Worm (Caenorhabditis elegans) whole organism, L1 larva: Measurements from ENCODE around the gene F09E5.8.

ENCODE experiments used
- C34B4.2 ChIP-seq: sonication (generic microtip); optimal IDR thresholded peaks from 2 replicates; lab custom pipeline; 2017; ENCODE audit warnings: mild to moderate bottlenecking, missing genetic modification characterization, missing compliant biosample characterization
- aha-1 ChIP-seq: fragments of 150-350 bp; optimal IDR thresholded peaks from 2 replicates; lab custom pipeline; 2014; ENCODE audit warnings: missing biosample characterization, missing genetic modification characterization
- aly-2 ChIP-seq: fragments of 150-350 bp; optimal IDR thresholded peaks from 2 replicates; lab custom pipeline; 2014; ENCODE audit warnings: missing biosample characterization, missing genetic modification characterization
- blmp-1 ChIP-seq: fragments of 150-350 bp; optimal IDR thresholded peaks from 2 replicates; lab custom pipeline; 2014; ENCODE audit warnings: missing biosample characterization, missing genetic modification characterization
- ceh-88 ChIP-seq: fragments of 200-800 bp; sonication (Bioruptor generic); IDR thresholded peaks from 2 replicates; pipeline ENCODE4 v1.3.6; 2022; ENCODE audit warnings: missing genetic modification characterization, missing compliant biosample characterization
- efl-3 ChIP-seq: fragments of 200-800 bp; sonication (Bioruptor generic); optimal IDR thresholded peaks from 2 replicates; lab custom pipeline; 2018; ENCODE audit warnings: mild to moderate bottlenecking, missing genetic modification characterization, missing compliant biosample characterization
- egl-27 ChIP-seq, 2 experiments: fragments of 150-350 bp in 1 of 2; sonication (generic microtip); optimal IDR thresholded peaks; 3 replicates each; lab custom pipeline; 2017 to 2018; ENCODE audit warnings: missing biosample characterization in 2 of 2, missing genetic modification characterization in 2 of 2, missing genetic modification reagents in 2 of 2
- fkh-10 ChIP-seq: sonication (generic microtip); optimal IDR thresholded peaks from 2 replicates; lab custom pipeline; 2017; ENCODE audit warnings: missing biosample characterization, missing genetic modification reagents, missing genetic modification characterization
- fkh-4 ChIP-seq: sonication (generic microtip); optimal IDR thresholded peaks from 2 replicates; lab custom pipeline; 2016; ENCODE audit warnings: missing compliant biosample characterization, missing genetic modification characterization, borderline replicate concordance
- fkh-8 ChIP-seq: sonication (generic microtip); optimal IDR thresholded peaks from 2 replicates; lab custom pipeline; 2016; ENCODE audit warnings: mild to moderate bottlenecking, missing genetic modification characterization, missing compliant biosample characterization
- grh-1 ChIP-seq: fragments of 200-800 bp; sonication (Bioruptor generic); IDR thresholded peaks from 2 replicates; pipeline ENCODE4 v1.3.6; 2022; ENCODE audit warnings: missing genetic modification reagents, missing genetic modification characterization, missing compliant biosample characterization
- hlh-17 ChIP-seq: fragments of 200-800 bp; sonication (Bioruptor generic); optimal IDR thresholded peaks from 2 replicates; lab custom pipeline; 2018; ENCODE audit warnings: missing genetic modification characterization, mild to moderate bottlenecking, missing compliant biosample characterization, moderate library complexity, borderline replicate concordance
- hlh-4 ChIP-seq: sonication (generic microtip); optimal IDR thresholded peaks from 2 replicates; lab custom pipeline; 2016; ENCODE audit warnings: mild to moderate bottlenecking, missing genetic modification characterization, missing compliant biosample characterization
- hpl-2 ChIP-seq: fragments of 150-350 bp; optimal IDR thresholded peaks from 2 replicates; lab custom pipeline; 2014; ENCODE audit warnings: missing biosample characterization, missing genetic modification reagents, missing genetic modification characterization
- irx-1 ChIP-seq: sonication (generic microtip); optimal IDR thresholded peaks from 2 replicates; lab custom pipeline; 2016; ENCODE audit warnings: missing genetic modification characterization, missing compliant biosample characterization
- isw-1 ChIP-seq: fragments of 200-800 bp; sonication (Bioruptor generic); IDR thresholded peaks from 2 replicates; pipeline ENCODE4 v1.3.6; 2022; ENCODE audit warnings: missing genetic modification characterization, missing compliant biosample characterization
- lin-13 ChIP-seq: fragments of 150-350 bp; optimal IDR thresholded peaks from 2 replicates; lab custom pipeline; 2014; ENCODE audit warnings: missing biosample characterization, missing genetic modification reagents, missing genetic modification characterization
- lin-14 ChIP-seq: fragments of 200-800 bp; sonication (Bioruptor generic); optimal IDR thresholded peaks from 2 replicates; lab custom pipeline; 2018; ENCODE audit warnings: mild to moderate bottlenecking, missing genetic modification characterization, moderate library complexity, missing compliant biosample characterization
- lin-15B ChIP-seq: fragments of 150-350 bp; sonication (generic microtip); optimal IDR thresholded peaks from 3 replicates; lab custom pipeline; 2014; ENCODE audit warnings: missing biosample characterization, missing genetic modification characterization
- lir-3 ChIP-seq: sonication (generic microtip); optimal IDR thresholded peaks from 2 replicates; lab custom pipeline; 2016; ENCODE audit warnings: mild to moderate bottlenecking, missing genetic modification characterization, moderate library complexity, missing compliant biosample characterization; ENCODE audit not compliant: poor library complexity
- lsy-2 ChIP-seq, 2 experiments: fragments of 150-350 bp; optimal IDR thresholded peaks; 2 replicates each; lab custom pipeline; 2014; ENCODE audit warnings: missing biosample characterization in 2 of 2, missing genetic modification characterization in 2 of 2
- mdl-1 ChIP-seq, 2 experiments: fragments of 150-350 bp; optimal IDR thresholded peaks; 2 replicates each; lab custom pipeline; 2014 to 2017; ENCODE audit warnings: missing biosample characterization in 2 of 2, missing genetic modification characterization in 2 of 2, inconsistent platforms in 1 of 2
- nhr-11 ChIP-seq: fragments of 150-350 bp; optimal IDR thresholded peaks from 2 replicates; lab custom pipeline; 2014; ENCODE audit warnings: missing biosample characterization, missing genetic modification characterization
- nhr-71 ChIP-seq: sonication (generic microtip); optimal IDR thresholded peaks from 2 replicates; lab custom pipeline; 2016; ENCODE audit warnings: mild to moderate bottlenecking, missing genetic modification characterization, moderate library complexity, missing compliant biosample characterization
- nhr-76 ChIP-seq: sonication (generic microtip); optimal IDR thresholded peaks from 2 replicates; lab custom pipeline; 2017; ENCODE audit warnings: missing biosample characterization, missing genetic modification characterization
- nhr-77 ChIP-seq: fragments of 150-350 bp; optimal IDR thresholded peaks from 2 replicates; lab custom pipeline; 2014; ENCODE audit warnings: missing biosample characterization, missing genetic modification characterization
- pqm-1 ChIP-seq: sonication (generic microtip); optimal IDR thresholded peaks from 3 replicates; lab custom pipeline; 2017; ENCODE audit warnings: missing biosample characterization, missing genetic modification characterization
- snpc-4 ChIP-seq: fragments of 150-350 bp; optimal IDR thresholded peaks from 2 replicates; lab custom pipeline; 2014; ENCODE audit warnings: missing biosample characterization, missing genetic modification characterization
- sptf-1 ChIP-seq: fragments of 150-350 bp; optimal IDR thresholded peaks from 2 replicates; lab custom pipeline; 2014; ENCODE audit warnings: missing biosample characterization, missing genetic modification characterization
- sup-37 ChIP-seq: fragments of 200-800 bp; sonication (Bioruptor generic); optimal IDR thresholded peaks from 2 replicates; lab custom pipeline; 2018; ENCODE audit warnings: mild to moderate bottlenecking, missing genetic modification characterization, missing compliant biosample characterization
- tbx-2 ChIP-seq: sonication (generic microtip); optimal IDR thresholded peaks from 2 replicates; lab custom pipeline; 2016; ENCODE audit warnings: missing genetic modification characterization, missing compliant biosample characterization
- unc-130 ChIP-seq: fragments of 150-350 bp; optimal IDR thresholded peaks from 2 replicates; lab custom pipeline; 2017; ENCODE audit warnings: missing biosample characterization, missing genetic modification characterization, inconsistent platforms
- unc-30 ChIP-seq: sonication (generic microtip); optimal IDR thresholded peaks from 2 replicates; lab custom pipeline; 2017; ENCODE audit warnings: missing biosample characterization, missing genetic modification characterization
- unc-86 ChIP-seq: sonication (generic microtip); optimal IDR thresholded peaks from 2 replicates; lab custom pipeline; 2016; ENCODE audit warnings: missing genetic modification characterization, missing compliant biosample characterization
- unc-98 ChIP-seq: fragments of 200-800 bp; sonication (Bioruptor generic); IDR thresholded peaks from 2 replicates; pipeline ENCODE4 v1.3.6; 2022; ENCODE audit warnings: missing genetic modification characterization, missing compliant biosample characterization
- zag-1 ChIP-seq: fragments of 150-350 bp; optimal IDR thresholded peaks from 2 replicates; lab custom pipeline; 2014; ENCODE audit warnings: missing biosample characterization, missing genetic modification characterization

Gene F09E5.8

ce11 chrII:5358137-5358745 is 7.8 kb downstream of the F09E5.8 start, which contains the start of the genes F09E5.11 and bmy-1 (continued):
- TF ChIP-seq egl-27 (tag; optimal IDR thresholded peaks at IDR 0.05; lab: Kevin White, UChicago) (no peak), efl-3 (GFP tag; lab: Kevin White, UChicago) (no peak), mdl-1 (tag; optimal IDR thresholded peaks at IDR 0.05; lab: Kevin White, UChicago) (peak in 1 of 2 experiments; percentile 26), isw-1 (GFP tag; lab: Robert Waterston, UW) (peak; percentile 87), hpl-2 (GFP tag; lab: Kevin White, UChicago) (no peak)

- TF ChIP-seq unc-130 (tag; lab: Kevin White, UChicago) (no peak), unc-86 (no peak), aha-1 (tag; lab: Kevin White, UChicago) (no peak), lsy-2 (tag; optimal IDR thresholded peaks at IDR 0.05; lab: Kevin White, UChicago) (no peak), tbx-2 (tag; lab: Kevin White, UChicago) (no peak), isw-1 (GFP tag; lab: Robert Waterston, UW) (no peak), unc-98 (GFP tag; lab: Robert Waterston, UW) (no peak), sptf-1 (tag; lab: Kevin White, UChicago) (no peak), grh-1 (GFP tag; lab: Robert Waterston, UW) (no peak), sup-37 (GFP tag; lab: Kevin White, UChicago) (no peak), hpl-2 (GFP tag; lab: Kevin White, UChicago) (no peak), unc-30 (tag; lab: Kevin White, UChicago) (no peak), nhr-71 (tag; lab: Kevin White, UChicago) (no peak), nhr-76 (tag; lab: Kevin White, UChicago) (no peak), C34B4.2 (tag; lab: Kevin White, UChicago) (no peak), lin-14 (GFP tag; lab: Kevin White, UChicago) (no peak), nhr-11 (tag; lab: Kevin White, UChicago) (no peak), egl-27 (tag; optimal IDR thresholded peaks at IDR 0.05; lab: Kevin White, UChicago) (no peak), lin-15B (no peak), fkh-8 (tag; lab: Kevin White, UChicago) (no peak)
- TF ChIP-seq, all 84 proteins: peak for 0
Measured at ce11 chrII:5359252-5359651, 8.8 kb downstream of the F09E5.8 start, which contains the start of gene sec-6. TSS of gene sec-6 (plus strand) at chrII:5359552.

- TF ChIP-seq irx-1 (tag; lab: Kevin White, UChicago), result no peak
- TF ChIP-seq pqm-1 (tag; lab: Kevin White, UChicago), result no peak
- TF ChIP-seq, all 84 proteins: peak for 0
Measured at ce11 chrII:5364516-5364915, 14.0 kb downstream of the F09E5.8 start.

- TF ChIP-seq lin-14 (GFP tag; lab: Kevin White, UChicago) (peak; percentile 9), ceh-88 (no peak)
Measured at ce11 chrII:5365645-5366044, 15.2 kb downstream of the F09E5.8 start, which contains the start of gene F09E5.16. TSS of gene F09E5.16 (minus strand) at chrII:5365745.

ce11 chrII:5370641-5371040 is 20.2 kb downstream of the F09E5.8 start, which contains the start of gene F09E5.12:
TSS of gene F09E5.12 (minus strand) at chrII:5370741.
- TF ChIP-seq tbx-2 (tag; lab: Kevin White, UChicago), result no peak
- no peak for TF ChIP-seq blmp-1 (tag; lab: Kevin White, UChicago)
- TF ChIP-seq lsy-2 (tag; optimal IDR thresholded peaks at IDR 0.05; lab: Kevin White, UChicago), result no peak
- no peak for TF ChIP-seq fkh-8 (tag; lab: Kevin White, UChicago)
- no peak for TF ChIP-seq hlh-17
- no peak for TF ChIP-seq lir-3
- TF ChIP-seq snpc-4 (tag; lab: Kevin White, UChicago), result no peak
- no peak for TF ChIP-seq lin-13 (GFP tag; lab: Kevin White, UChicago)
- TF ChIP-seq nhr-11 (tag; lab: Kevin White, UChicago), result no peak
- no peak for TF ChIP-seq nhr-77
- TF ChIP-seq hlh-4 (tag; lab: Kevin White, UChicago), result no peak
- no peak for TF ChIP-seq fkh-4 (tag; lab: Kevin White, UChicago)
- TF ChIP-seq unc-130 (tag; lab: Kevin White, UChicago), result no peak
- TF ChIP-seq aly-2 (tag; lab: Kevin White, UChicago), result no peak
- no peak for TF ChIP-seq fkh-10
- no peak for TF ChIP-seq zag-1 (tag; lab: Kevin White, UChicago)
- no peak for TF ChIP-seq egl-27 (tag; optimal IDR thresholded peaks at IDR 0.05; lab: Kevin White, UChicago)
- no peak for TF ChIP-seq nhr-76 (tag; lab: Kevin White, UChicago)
